Fruit fly (Drosophila melanogaster): ENCODE results near the gene Pgam5.

Gene Pgam5

DNA sequence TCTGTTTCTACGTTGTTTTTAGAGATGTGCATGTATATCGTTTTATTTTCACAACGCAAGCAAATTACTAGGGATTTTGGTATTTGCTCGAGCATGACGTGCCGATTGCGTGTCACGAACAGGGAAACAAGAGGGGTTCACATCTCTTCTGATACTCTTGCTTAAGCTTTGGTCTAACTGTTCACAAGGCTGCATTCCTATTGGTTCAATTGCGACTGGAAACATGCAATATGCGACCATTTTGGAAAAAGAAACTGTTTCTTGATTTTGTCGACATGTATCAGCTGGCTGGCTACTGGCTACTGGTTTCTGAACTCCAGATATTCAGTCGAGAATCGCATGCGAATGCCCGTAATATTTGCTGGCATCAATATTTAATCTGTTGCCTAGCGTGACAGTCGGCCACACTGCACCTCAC lies 6.8 kb upstream of the Pgam5 start, which contains the start of gene Coa8 (continued):
- TF ChIP-seq CG2116 (GFP tag; optimal IDR thresholded peaks at IDR 0.05) = peak; percentile 3
- peak; percentile 62 for TF ChIP-seq BEAF-32 (GFP tag; optimal IDR thresholded peaks at IDR 0.05)
- TF ChIP-seq Fer2 (tag; optimal IDR thresholded peaks at IDR 0.05) = no peak
- no peak for TF ChIP-seq CG1792 (GFP tag; optimal IDR thresholded peaks at IDR 0.05)
- peak; percentile 33; the same call in 1 of the 2 replicates for TF ChIP-seq CG4404 (GFP tag; IDR thresholded peaks at IDR 0.05)
- TF ChIP-seq sisA (GFP tag; IDR thresholded peaks at IDR 0.05) = peak; percentile 40
- peak; percentile 42 for TF ChIP-seq CG16813 (GFP tag; IDR thresholded peaks at IDR 0.05; ENCODE audit: partially characterized antibody)
- peak; percentile 36; the same call in 2 of the 3 replicates for TF ChIP-seq B-H1 (GFP tag; IDR thresholded peaks at IDR 0.05)
- peak; percentile 30; the same call in 1 of the 3 replicates for TF ChIP-seq CG6791 (GFP tag; IDR thresholded peaks at IDR 0.05; ENCODE audit: partially characterized antibody)
- peak; percentile 21 for TF ChIP-seq CG3281 (GFP tag; optimal IDR thresholded peaks at IDR 0.05)
- TF ChIP-seq sug (tag; optimal IDR thresholded peaks at IDR 0.05) = peak; percentile 33
- TF ChIP-seq Dek (tag; optimal IDR thresholded peaks at IDR 0.05) = peak; percentile 5
- no peak for TF ChIP-seq grn (GFP tag; optimal IDR thresholded peaks at IDR 0.05)
- TF ChIP-seq CG31441 (GFP tag; IDR thresholded peaks at IDR 0.05) = 0 out of 2 replicates have a peak, but pooled peaks have one; percentile 4
- TF ChIP-seq amos (GFP tag; IDR thresholded peaks at IDR 0.05; ENCODE audit: partially characterized antibody) = peak; percentile 56
- TF ChIP-seq inv (GFP tag; IDR thresholded peaks at IDR 0.05; ENCODE audit: partially characterized antibody) = peak; percentile 37
- peak; percentile 39 for TF ChIP-seq CG12391 (tag; optimal IDR thresholded peaks at IDR 0.05)
- peak; percentile 16 for TF ChIP-seq nerfin-1 (tag; optimal IDR thresholded peaks at IDR 0.05)
- peak; percentile 60 for TF ChIP-seq shn (GFP tag; optimal IDR thresholded peaks at IDR 0.05)
- TF ChIP-seq pnt (GFP tag; optimal IDR thresholded peaks at IDR 0.05) = peak; percentile 12
- TF ChIP-seq CG12769 (tag; optimal IDR thresholded peaks at IDR 0.05) = no peak
- TF ChIP-seq nmo (GFP tag; optimal IDR thresholded peaks at IDR 0.05) = peak; percentile 40
- 0 out of 2 replicates have a peak, but pooled peaks have one; percentile 18 for TF ChIP-seq E2f2 (GFP tag; IDR thresholded peaks at IDR 0.05)
- no peak for TF ChIP-seq lov (optimal IDR thresholded peaks at IDR 0.05)
- TF ChIP-seq lov (GFP tag; IDR thresholded peaks at IDR 0.05) = no peak
- peak; percentile 44 for TF ChIP-seq pho (GFP tag; optimal IDR thresholded peaks at IDR 0.05)
- TF ChIP-seq CG10431 (GFP tag; optimal IDR thresholded peaks at IDR 0.05) = peak; percentile 8
- TF ChIP-seq Opbp (GFP tag; IDR thresholded peaks at IDR 0.05; ENCODE audit: partially characterized antibody) = peak; percentile 57; the same call in 1 of the 3 replicates
- TF ChIP-seq Xrp1 (GFP tag; IDR thresholded peaks at IDR 0.05) = peak; percentile 44
- TF ChIP-seq Ets97D (GFP tag; optimal IDR thresholded peaks at IDR 0.05) = peak; percentile 9
- peak; percentile 17 for TF ChIP-seq Abd-B (GFP tag; optimal IDR thresholded peaks at IDR 0.05)
- TF ChIP-seq CG2120 (GFP tag; optimal IDR thresholded peaks at IDR 0.05) = peak; percentile 52
- peak; percentile 2 for TF ChIP-seq Bteb2 (GFP tag; optimal IDR thresholded peaks at IDR 0.05)
- TF ChIP-seq psq (GFP tag; optimal IDR thresholded peaks at IDR 0.05) = no peak
- TF ChIP-seq Max (GFP tag; optimal IDR thresholded peaks at IDR 0.05) = peak; percentile 12
- TF ChIP-seq Med (GFP tag) = peak; percentile 89
- TF ChIP-seq H2.0 (GFP tag; IDR thresholded peaks at IDR 0.05) = 0 out of 2 replicates have a peak, but pooled peaks have one; percentile 18
- TF ChIP-seq CG33557 (GFP tag; optimal IDR thresholded peaks at IDR 0.05) = no peak
- TF ChIP-seq sd (tag; optimal IDR thresholded peaks at IDR 0.05) = no peak
- no peak for TF ChIP-seq tna (GFP tag; IDR thresholded peaks at IDR 0.05; ENCODE audit: partially characterized antibody)
- peak; percentile 54; the same call in 1 of the 2 replicates for TF ChIP-seq ranshi (GFP tag; IDR thresholded peaks at IDR 0.05)
- no peak for TF ChIP-seq TFAM (GFP tag; optimal IDR thresholded peaks at IDR 0.05)
- peak; percentile 40 for TF ChIP-seq mam (GFP tag; optimal IDR thresholded peaks at IDR 0.05)
- TF ChIP-seq repo (GFP tag; optimal IDR thresholded peaks at IDR 0.05) = peak; percentile 18
- no peak for TF ChIP-seq Bdp1 (GFP tag; optimal IDR thresholded peaks at IDR 0.05)
- TF ChIP-seq Rx (GFP tag; IDR thresholded peaks at IDR 0.05) = peak; percentile 14; the same call in 1 of the 2 replicates
- TF ChIP-seq rib (GFP tag; IDR thresholded peaks at IDR 0.05) = no peak
- no peak for TF ChIP-seq CG12744 (GFP tag; optimal IDR thresholded peaks at IDR 0.05)
- peak; percentile 26; the same call in 2 of the 3 replicates for TF ChIP-seq Aef1 (GFP tag; IDR thresholded peaks at IDR 0.05)
- no peak for TF ChIP-seq prd (optimal IDR thresholded peaks at IDR 0.05)
- peak; percentile 61 for TF ChIP-seq prd (GFP tag; IDR thresholded peaks at IDR 0.05)

All from whole organism, embryonic.